Worm (Caenorhabditis elegans) whole organism, young adult: Measurements from ENCODE around the gene glb-30.

Source experiments
- B0035.1 ChIP-seq: sonication (generic microtip); optimal IDR thresholded peaks from 2 replicates; lab custom pipeline; 2016; ENCODE audit warnings: missing genetic modification characterization, mild to moderate bottlenecking, missing compliant biosample characterization, missing genotype, missing genetic modification reagents
- B0336.3 ChIP-seq: fragments of 200-800 bp; sonication (Bioruptor generic); IDR thresholded peaks from 2 replicates; pipeline ENCODE4 v1.3.6; 2022; ENCODE audit warnings: missing genetic modification characterization, missing compliant biosample characterization
- C17E4.6 ChIP-seq: fragments of 200-800 bp; sonication (Bioruptor generic); IDR thresholded peaks from 2 replicates; pipeline ENCODE4 v1.3.6; 2022; ENCODE audit warnings: missing genetic modification reagents, missing genetic modification characterization, missing compliant biosample characterization
- F33H1.4 ChIP-seq: fragments of 200-800 bp; sonication (Bioruptor generic); IDR thresholded peaks from 2 replicates; pipeline ENCODE4 v1.3.6; 2022; ENCODE audit warnings: missing genetic modification reagents, missing genetic modification characterization, missing compliant biosample characterization
- F49E8.2 ChIP-seq: sonication (generic microtip); optimal IDR thresholded peaks from 3 replicates; lab custom pipeline; 2017; ENCODE audit warnings: missing genetic modification characterization, mild to moderate bottlenecking, missing compliant biosample characterization, antibody characterized with exemption, moderate library complexity; ENCODE audit not compliant: insufficient read depth
- Y53F4B.3 ChIP-seq: fragments of 200-800 bp; sonication (Bioruptor generic); IDR thresholded peaks from 2 replicates; pipeline ENCODE4 v1.3.6; 2022; ENCODE audit warnings: missing genetic modification reagents, missing genetic modification characterization, missing compliant biosample characterization
- Y56A3A.18 ChIP-seq: fragments of 200-800 bp; sonication (Bioruptor generic); IDR thresholded peaks from 2 replicates; pipeline ENCODE4 v1.3.6; 2022; ENCODE audit warnings: missing genetic modification reagents, missing genetic modification characterization, missing compliant biosample characterization
- athp-1 ChIP-seq: sonication (generic microtip); optimal IDR thresholded peaks from 2 replicates; lab custom pipeline; 2017; ENCODE audit warnings: mild to moderate bottlenecking, missing genetic modification characterization, missing compliant biosample characterization
- bed-1 ChIP-seq: fragments of 200-800 bp; sonication (Bioruptor generic); IDR thresholded peaks from 2 replicates; pipeline ENCODE4 v1.3.6; 2022; ENCODE audit warnings: missing genetic modification reagents, missing genetic modification characterization, missing compliant biosample characterization
- cebp-1 ChIP-seq, 2 experiments: fragments of 200-800 bp in 1 of 2; sonication (Bioruptor generic) in 1 of 2; sonication (generic microtip) in 1 of 2; IDR thresholded peaks in 1 of 2; optimal IDR thresholded peaks in 1 of 2; 2 replicates each; pipeline versions ENCODE4 v1.3.6 to Lab custom; 2017 to 2022; ENCODE audit warnings: missing compliant biosample characterization in 2 of 2, missing genetic modification characterization in 2 of 2, mild to moderate bottlenecking in 1 of 2, missing genetic modification reagents in 1 of 2, moderate library complexity in 1 of 2
- cebp-2 ChIP-seq: fragments of 200-800 bp; sonication (Bioruptor generic); IDR thresholded peaks from 2 replicates; pipeline ENCODE4 v1.3.6; 2022; ENCODE audit warnings: missing genetic modification characterization, missing compliant biosample characterization
- ceh-40 ChIP-seq: fragments of 200-800 bp; sonication (Bioruptor generic); IDR thresholded peaks from 2 replicates; pipeline ENCODE4 v1.3.6; 2022; ENCODE audit warnings: missing genetic modification characterization, missing compliant biosample characterization
- ceh-58 ChIP-seq: fragments of 200-800 bp; sonication (Bioruptor generic); IDR thresholded peaks from 2 replicates; pipeline ENCODE4 v1.3.6; 2022; ENCODE audit warnings: missing genetic modification characterization, missing compliant biosample characterization
- ceh-79 ChIP-seq: sonication (generic microtip); optimal IDR thresholded peaks from 2 replicates; lab custom pipeline; 2017; ENCODE audit warnings: mild to moderate bottlenecking, missing genetic modification characterization, missing compliant biosample characterization
- ceh-91 ChIP-seq: fragments of 200-800 bp; sonication (Bioruptor generic); IDR thresholded peaks from 2 replicates; pipeline ENCODE4 v1.3.6; 2022; ENCODE audit warnings: missing genetic modification reagents, missing genetic modification characterization, missing compliant biosample characterization
- chd-7 ChIP-seq: sonication (generic microtip); optimal IDR thresholded peaks from 2 replicates; lab custom pipeline; 2016; ENCODE audit warnings: mild to moderate bottlenecking, missing genetic modification characterization, moderate library complexity, missing compliant biosample characterization
- dox-1 ChIP-seq: fragments of 200-800 bp; sonication (Bioruptor generic); IDR thresholded peaks from 2 replicates; pipeline ENCODE4 v1.3.6; 2022; ENCODE audit warnings: missing genetic modification reagents, missing genetic modification characterization, missing compliant biosample characterization
- egl-44 ChIP-seq: fragments of 200-800 bp; sonication (Bioruptor generic); IDR thresholded peaks from 2 replicates; pipeline ENCODE4 v1.3.6; 2022; ENCODE audit warnings: missing genetic modification reagents, missing genetic modification characterization, missing compliant biosample characterization
- egrh-3 ChIP-seq: fragments of 200-800 bp; sonication (Bioruptor generic); IDR thresholded peaks from 2 replicates; pipeline ENCODE4 v1.3.6; 2022; ENCODE audit warnings: missing genetic modification reagents, missing genetic modification characterization, missing compliant biosample characterization
- ekl-4 ChIP-seq: fragments of 200-800 bp; sonication (Bioruptor generic); IDR thresholded peaks from 2 replicates; pipeline ENCODE4 v1.3.6; 2022; ENCODE audit warnings: missing genetic modification reagents, missing genetic modification characterization, missing compliant biosample characterization
- ets-4 ChIP-seq: fragments of 200-800 bp; sonication (Bioruptor generic); optimal IDR thresholded peaks from 2 replicates; lab custom pipeline; 2018; ENCODE audit warnings: mild to moderate bottlenecking, missing genetic modification characterization, missing compliant biosample characterization
- fkh-3 ChIP-seq: sonication (generic microtip); optimal IDR thresholded peaks from 2 replicates; lab custom pipeline; 2016; ENCODE audit warnings: mild to moderate bottlenecking, missing genetic modification characterization, missing compliant biosample characterization
- hlh-12 ChIP-seq: sonication (generic microtip); optimal IDR thresholded peaks from 2 replicates; lab custom pipeline; 2016; ENCODE audit warnings: missing genetic modification characterization, missing compliant biosample characterization
- let-526 ChIP-seq: fragments of 200-800 bp; sonication (Bioruptor generic); IDR thresholded peaks from 2 replicates; pipeline ENCODE4 v1.3.6; 2022; ENCODE audit warnings: missing genetic modification reagents, missing genetic modification characterization, missing compliant biosample characterization
- lin-54 ChIP-seq: fragments of 200-800 bp; sonication (Bioruptor generic); optimal IDR thresholded peaks from 2 replicates; lab custom pipeline; 2018; ENCODE audit warnings: mild to moderate bottlenecking, missing genetic modification characterization, missing compliant biosample characterization
- lir-1 ChIP-seq: fragments of 200-800 bp; sonication (Bioruptor generic); conservative IDR thresholded peaks from 2 replicates; pipeline ENCODE4 v1.3.6; 2022; ENCODE audit warnings: missing genetic modification reagents, missing genetic modification characterization, missing compliant biosample characterization
- madf-10 ChIP-seq: sonication (generic microtip); optimal IDR thresholded peaks from 2 replicates; lab custom pipeline; 2016; ENCODE audit warnings: mild to moderate bottlenecking, missing genetic modification characterization, missing compliant biosample characterization
- madf-6 ChIP-seq: fragments of 200-800 bp; sonication (Bioruptor generic); IDR thresholded peaks from 2 replicates; pipeline ENCODE4 v1.3.6; 2022; ENCODE audit warnings: missing genetic modification reagents, missing genetic modification characterization, missing compliant biosample characterization
- madf-8 ChIP-seq: fragments of 200-800 bp; sonication (Bioruptor generic); conservative IDR thresholded peaks from 2 replicates; pipeline ENCODE4 v1.3.6; 2022; ENCODE audit warnings: missing genetic modification reagents, missing genetic modification characterization, missing compliant biosample characterization
- mcd-1 ChIP-seq: fragments of 200-800 bp; sonication (Bioruptor generic); IDR thresholded peaks from 2 replicates; pipeline ENCODE4 v1.3.6; 2022; ENCODE audit warnings: missing genetic modification reagents, missing genetic modification characterization, missing compliant biosample characterization
- mel-28 ChIP-seq: sonication (generic microtip); optimal IDR thresholded peaks from 2 replicates; lab custom pipeline; 2016; ENCODE audit warnings: borderline replicate concordance, mild to moderate bottlenecking, missing genetic modification characterization, missing compliant biosample characterization
- mes-4 ChIP-seq: sonication (generic microtip); optimal IDR thresholded peaks from 2 replicates; lab custom pipeline; 2016; ENCODE audit warnings: missing genotype, missing genetic modification characterization, missing compliant biosample characterization
- nfya-2 ChIP-seq: fragments of 200-800 bp; sonication (Bioruptor generic); IDR thresholded peaks from 2 replicates; pipeline ENCODE4 v1.3.6; 2022; ENCODE audit warnings: missing genetic modification reagents, missing genetic modification characterization, missing compliant biosample characterization
- nfyb-1 ChIP-seq: fragments of 200-800 bp; sonication (Bioruptor generic); IDR thresholded peaks from 2 replicates; pipeline ENCODE4 v1.3.6; 2022; ENCODE audit warnings: missing genetic modification reagents, missing genetic modification characterization, missing compliant biosample characterization
- nhr-80 ChIP-seq: sonication (generic microtip); optimal IDR thresholded peaks from 2 replicates; lab custom pipeline; 2016; ENCODE audit warnings: missing genetic modification characterization, missing compliant biosample characterization
- nhr-90 ChIP-seq: sonication (generic microtip); optimal IDR thresholded peaks from 2 replicates; lab custom pipeline; 2016; ENCODE audit warnings: missing genotype, mild to moderate bottlenecking, missing genetic modification characterization, missing compliant biosample characterization
- repo-1 ChIP-seq: sonication (generic microtip); optimal IDR thresholded peaks from 2 replicates; lab custom pipeline; 2017; ENCODE audit warnings: mild to moderate bottlenecking, missing genetic modification characterization, missing compliant biosample characterization
- rpc-1 ChIP-seq, 2 experiments: fragments of 150-350 bp in 1 of 2; sonication (generic microtip) in 1 of 2; optimal IDR thresholded peaks; 2 replicates each; lab custom pipeline; 2014 to 2018; ENCODE audit warnings: missing biosample characterization in 1 of 2, missing genetic modification characterization in 1 of 2, missing genetic modification reagents in 1 of 2, missing genotype in 1 of 2
- sdz-38 ChIP-seq: sonication (generic microtip); optimal IDR thresholded peaks from 2 replicates; lab custom pipeline; 2016; ENCODE audit warnings: missing genotype, missing genetic modification characterization, missing compliant biosample characterization
- snpc-1.1 ChIP-seq: sonication (generic microtip); optimal IDR thresholded peaks from 2 replicates; lab custom pipeline; 2017; ENCODE audit warnings: missing genetic modification characterization, mild to moderate bottlenecking, missing compliant biosample characterization, antibody characterized with exemption, moderate library complexity, missing genotype, missing genetic modification reagents; ENCODE audit not compliant: insufficient read depth
- snpc-1.3 ChIP-seq: sonication (generic microtip); optimal IDR thresholded peaks from 2 replicates; lab custom pipeline; 2017; ENCODE audit warnings: missing genetic modification characterization, mild to moderate bottlenecking, missing compliant biosample characterization, antibody characterized with exemption, moderate library complexity, missing genotype, missing genetic modification reagents; ENCODE audit not compliant: insufficient read depth
- unc-130 ChIP-seq: sonication (generic microtip); optimal IDR thresholded peaks from 2 replicates; lab custom pipeline; 2016; ENCODE audit warnings: missing genetic modification reagents, missing genetic modification characterization, missing compliant biosample characterization
- zim-3 ChIP-seq: sonication (generic microtip); optimal IDR thresholded peaks from 2 replicates; lab custom pipeline; 2017; ENCODE audit warnings: mild to moderate bottlenecking, missing genetic modification characterization, moderate library complexity, missing compliant biosample characterization
- ztf-18 ChIP-seq: sonication (generic microtip); optimal IDR thresholded peaks from 2 replicates; lab custom pipeline; 2016; ENCODE audit warnings: missing genotype, mild to moderate bottlenecking, missing genetic modification characterization, missing compliant biosample characterization
- ztf-3 ChIP-seq: fragments of 200-800 bp; sonication (Bioruptor generic); optimal IDR thresholded peaks from 2 replicates; lab custom pipeline; 2018; ENCODE audit warnings: mild to moderate bottlenecking, missing genetic modification characterization, missing compliant biosample characterization
- ztf-6 ChIP-seq: fragments of 200-800 bp; sonication (Bioruptor generic); IDR thresholded peaks from 2 replicates; pipeline ENCODE4 v1.3.6; 2022; ENCODE audit warnings: missing genetic modification reagents, missing genetic modification characterization, missing compliant biosample characterization

Gene glb-30

ce11 chrIII:1626524-1626923, 41.9 kb downstream of the glb-30 start, which contains the start of gene Y22D7AL.4:
Gene Y22D7AL.4, plus strand, starts transcription at chrIII:1626632.
- TF ChIP-seq cebp-2 (GFP tag; lab: Robert Waterston, UW) (no peak), let-526 (GFP tag; lab: Robert Waterston, UW) (no peak), egrh-3 (GFP tag; lab: Robert Waterston, UW) (no peak), madf-6 (GFP tag; lab: Robert Waterston, UW) (no peak), Y56A3A.18 (GFP tag; lab: Robert Waterston, UW) (0 out of 2 replicates have a peak, but pooled peaks have one; percentile 34), sdz-38 (no peak), nfya-2 (GFP tag; lab: Robert Waterston, UW) (no peak), nhr-80 (tag; lab: Kevin White, UChicago) (no peak), lir-1 (GFP tag; lab: Robert Waterston, UW) (no peak), Y53F4B.3 (no peak), nfyb-1 (GFP tag; lab: Robert Waterston, UW) (peak; percentile 69; the same call in 1 of the 2 replicates), mcd-1 (0 out of 2 replicates have a peak, but pooled peaks have one; percentile 26), cebp-1 (GFP tag; IDR thresholded peaks at IDR 0.05; lab: Robert Waterston, UW) (no peak), cebp-1 (tag; optimal IDR thresholded peaks at IDR 0.05; lab: Kevin White, UChicago) (no peak), ztf-6 (no peak), F33H1.4 (0 out of 2 replicates have a peak, but pooled peaks have one; percentile 24), madf-8 (GFP tag; lab: Robert Waterston, UW) (no peak), egl-44 (GFP tag; lab: Robert Waterston, UW) (no peak), nhr-90 (tag; lab: Kevin White, UChicago) (no peak), repo-1 (tag; lab: Kevin White, UChicago) (peak; percentile 30), F49E8.2 (no peak), fkh-3 (tag; lab: Kevin White, UChicago) (no peak), zim-3 (tag; lab: Kevin White, UChicago) (peak; percentile 80), B0035.1 (tag; lab: Kevin White, UChicago) (no peak)

ce11 chrIII:1625660-1626275, 42.7 kb downstream of the glb-30 start:
- no peak for TF ChIP-seq unc-130 (GFP tag; lab: Kevin White, UChicago)
- TF ChIP-seq ets-4 (GFP tag; lab: Kevin White, UChicago): no peak
- no peak for TF ChIP-seq mel-28 (tag; lab: Kevin White, UChicago)
- peak; percentile 91 for TF ChIP-seq athp-1 (tag; lab: Kevin White, UChicago)
- TF ChIP-seq B0336.3 (GFP tag; lab: Robert Waterston, UW): peak; percentile 79
- no peak for TF ChIP-seq rpc-1 (optimal IDR thresholded peaks at IDR 0.05; lab: Kevin White, UChicago)
- TF ChIP-seq rpc-1 (tag; optimal IDR thresholded peaks at IDR 0.05; lab: Kevin White, UChicago): no peak
- no peak for TF ChIP-seq mes-4
- peak; percentile 32 for TF ChIP-seq madf-10 (tag; lab: Kevin White, UChicago)
- TF ChIP-seq ztf-3 (GFP tag; lab: Kevin White, UChicago): peak; percentile 2
- no peak for TF ChIP-seq nhr-80 (tag; lab: Kevin White, UChicago)
- no peak for TF ChIP-seq hlh-12 (tag; lab: Kevin White, UChicago)
- peak; percentile 49 for TF ChIP-seq lin-54
- TF ChIP-seq C17E4.6: no peak; the same call in 1 of the 2 replicates
- peak; percentile 74 for TF ChIP-seq ekl-4 (GFP tag; lab: Robert Waterston, UW)
- no peak for TF ChIP-seq snpc-1.1 (tag; lab: Kevin White, UChicago)
- 0 out of 2 replicates have a peak, but pooled peaks have one; percentile 18 for TF ChIP-seq ceh-40 (GFP tag; lab: Robert Waterston, UW)
- peak; percentile 76 for TF ChIP-seq ceh-79 (tag; lab: Kevin White, UChicago)
- TF ChIP-seq nfyb-1 (GFP tag; lab: Robert Waterston, UW): peak; percentile 80
- peak; percentile 50; the same call in 1 of the 2 replicates for TF ChIP-seq dox-1
- no peak for TF ChIP-seq snpc-1.3 (tag; lab: Kevin White, UChicago)
- peak; percentile 85 for TF ChIP-seq chd-7 (tag; lab: Kevin White, UChicago)
- TF ChIP-seq ceh-91: no peak
- no peak for TF ChIP-seq sdz-38
- 0 out of 2 replicates have a peak, but pooled peaks have one; percentile 26 for TF ChIP-seq bed-1 (GFP tag; lab: Robert Waterston, UW)
- peak; percentile 31 for TF ChIP-seq ztf-18 (tag; lab: Kevin White, UChicago)
- TF ChIP-seq ceh-58 (GFP tag; lab: Robert Waterston, UW): no peak
